Worm (Caenorhabditis elegans): ENCODE results near the gene C25G6.1.

The C25G6.1 gene

DNA sequence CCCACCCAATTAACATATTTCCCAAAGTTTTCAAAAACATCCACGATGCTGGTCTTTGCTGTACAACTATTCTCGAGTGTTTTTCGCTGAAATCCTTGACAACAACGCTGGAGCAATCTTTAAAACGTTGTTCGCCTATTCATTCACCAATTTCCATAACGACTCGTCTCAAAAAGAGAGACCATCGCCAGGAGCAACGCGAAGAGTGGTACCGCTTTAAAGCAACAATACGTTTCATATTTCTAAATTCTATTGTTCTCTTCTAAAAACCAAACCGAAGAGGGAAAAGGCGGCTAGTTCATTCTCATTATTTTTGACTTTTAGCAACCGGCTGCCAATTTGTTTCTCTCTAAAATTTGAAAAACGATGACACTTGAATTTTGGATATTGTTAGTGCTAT lies at the start of gene C25G6.1:
TSS of gene C25G6.1 (plus strand) at position 301 of the 400 bp plus-strand sequence.
- no peak for TF ChIP-seq dpl-1 (GFP tag; optimal IDR thresholded peaks at IDR 0.05)
- TF ChIP-seq nhr-42 (GFP tag; IDR thresholded peaks at IDR 0.05): no peak
- no peak for TF ChIP-seq dmd-6 (GFP tag; IDR thresholded peaks at IDR 0.05)
- TF ChIP-seq zip-2 (tag; optimal IDR thresholded peaks at IDR 0.05): no peak
- no peak for TF ChIP-seq mdl-1 (tag; optimal IDR thresholded peaks at IDR 0.05)
- no peak for TF ChIP-seq Y105C5A.15 (GFP tag; IDR thresholded peaks at IDR 0.05)
- TF ChIP-seq ZK546.5 (tag; optimal IDR thresholded peaks at IDR 0.05): no peak

- TF ChIP-seq ctbp-1 (GFP tag; IDR thresholded peaks at IDR 0.05): no peak
- no peak for TF ChIP-seq mxl-2 (GFP tag; conservative IDR thresholded peaks at IDR 0.05)
- TF ChIP-seq daf-19 (GFP tag; conservative IDR thresholded peaks at IDR 0.05): no peak
- no peak for TF ChIP-seq lin-29 (GFP tag; IDR thresholded peaks at IDR 0.05)
- TF ChIP-seq php-3 (GFP tag; IDR thresholded peaks at IDR 0.05): no peak
- TF ChIP-seq F49E8.2 (tag; optimal IDR thresholded peaks at IDR 0.05; ENCODE audit: borderline replicate concordance): no peak
- no peak for TF ChIP-seq lin-1 (GFP tag; IDR thresholded peaks at IDR 0.05)
- no peak for TF ChIP-seq Y105C5A.15 (GFP tag; IDR thresholded peaks at IDR 0.05)
- TF ChIP-seq nhr-237 (tag; optimal IDR thresholded peaks at IDR 0.05): no peak
- no peak for TF ChIP-seq unc-130 (GFP tag; optimal IDR thresholded peaks at IDR 0.05)
- TF ChIP-seq F10B5.3 (tag; optimal IDR thresholded peaks at IDR 0.05): no peak
- TF ChIP-seq tra-1 (GFP tag; IDR thresholded peaks at IDR 0.05): no peak
- TF ChIP-seq ceh-62 (tag; optimal IDR thresholded peaks at IDR 0.05): no peak
- TF ChIP-seq mes-2 (tag; optimal IDR thresholded peaks at IDR 0.05; ENCODE audit: poor library complexity, severe bottlenecking): peak; percentile 5
- no peak for TF ChIP-seq lir-3 (tag; optimal IDR thresholded peaks at IDR 0.05)
- TF ChIP-seq nhr-6 (tag; optimal IDR thresholded peaks at IDR 0.05): peak; percentile 29
- TF ChIP-seq saeg-2 (GFP tag; IDR thresholded peaks at IDR 0.05): no peak
- no peak for TF ChIP-seq fos-1 (tag; optimal IDR thresholded peaks at IDR 0.05)
- peak in 1 of 2 experiments; percentile 76 for TF ChIP-seq unc-62 (GFP tag; optimal IDR thresholded peaks at IDR 0.05 in 1 of 2)
- TF ChIP-seq unc-62 (tag; optimal IDR thresholded peaks at IDR 0.05): no peak
- TF ChIP-seq pqm-1 (tag; optimal IDR thresholded peaks at IDR 0.05): no peak
- no peak for TF ChIP-seq spr-3 (GFP tag; optimal IDR thresholded peaks at IDR 0.05)
- no peak for TF ChIP-seq zip-2 (tag; optimal IDR thresholded peaks at IDR 0.05)
- TF ChIP-seq nhr-41 (GFP tag; IDR thresholded peaks at IDR 0.05): no peak
- no peak for TF ChIP-seq gei-8 (GFP tag; optimal IDR thresholded peaks at IDR 0.05)
These were observed 48.3 kb upstream of the C25G6.1 start for ce11 chrX:1222391-1222790.

- peak; percentile 75 for TF ChIP-seq aha-1 (tag)
- no peak for TF ChIP-seq lsy-2 (tag; optimal IDR thresholded peaks at IDR 0.05)
These were observed 47.6 kb upstream of the C25G6.1 start for ce11 chrX:1223089-1223488.

DNA sequence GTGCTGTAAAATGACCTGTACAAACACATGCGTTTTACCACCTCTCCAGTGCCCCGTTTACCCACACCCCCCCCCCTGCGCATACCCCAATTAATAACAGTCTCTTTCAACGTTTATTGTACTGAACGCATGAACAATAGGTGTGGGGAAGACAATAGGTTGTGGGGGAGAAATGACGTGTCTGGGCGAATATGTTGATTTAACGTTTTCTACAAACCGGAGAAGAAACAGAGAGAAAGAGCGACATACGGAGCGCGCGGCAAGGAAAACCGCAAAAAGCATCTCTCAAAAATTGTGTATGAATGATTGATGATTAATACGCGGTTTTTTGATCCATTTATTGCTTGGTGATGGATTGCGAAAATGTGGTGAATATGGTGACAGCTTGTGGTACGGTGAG lies 46.9 kb upstream of the C25G6.1 start:
- TF ChIP-seq ZK546.5 (tag; optimal IDR thresholded peaks at IDR 0.05) (no peak), nhr-76 (tag; optimal IDR thresholded peaks at IDR 0.05) (no peak), nhr-6 (tag; optimal IDR thresholded peaks at IDR 0.05) (peak; percentile 21), php-3 (GFP tag; IDR thresholded peaks at IDR 0.05) (no peak), dve-1 (tag; optimal IDR thresholded peaks at IDR 0.05; ENCODE audit: insufficient read depth) (peak; percentile 1), unc-130 (GFP tag; optimal IDR thresholded peaks at IDR 0.05) (no peak), hif-1 (tag; optimal IDR thresholded peaks at IDR 0.05) (no peak)

DNA sequence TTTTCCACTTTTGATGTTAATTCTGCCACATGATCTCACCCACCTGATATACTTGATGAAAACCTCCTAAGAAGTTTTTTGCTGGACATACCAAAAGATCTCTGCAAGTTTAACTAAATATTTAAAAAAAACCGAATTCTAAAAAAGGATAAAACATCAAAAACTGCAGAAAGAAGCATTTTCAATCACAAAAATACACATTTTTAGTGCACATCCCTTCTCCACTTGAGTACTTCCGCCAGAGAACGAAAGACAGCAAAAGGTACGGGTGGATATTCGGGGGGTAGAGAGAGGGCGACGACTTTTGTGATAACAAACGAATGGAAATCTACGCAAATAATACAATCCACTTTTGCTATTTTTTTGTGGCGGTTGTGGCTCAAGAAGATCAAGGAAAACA lies 40.0 kb upstream of the C25G6.1 start, which contains the start of gene C46H3.2:
TSS of gene C46H3.2 (minus strand) at position 101 of the 400 bp plus-strand sequence.
- TF ChIP-seq F10B5.3 (tag; optimal IDR thresholded peaks at IDR 0.05): no peak

All from whole organism, L4 larva.